Worm (Caenorhabditis elegans) whole organism, L2 larva: ENCODE data around the gene par-3.

Experiments
- ama-1 ChIP-seq: fragments of 150-350 bp; optimal IDR thresholded peaks from 2 replicates; lab custom pipeline; 2018; ENCODE audit warnings: inconsistent platforms
- nhr-237 ChIP-seq: fragments of 150-350 bp; optimal IDR thresholded peaks from 2 replicates; lab custom pipeline; 2014; ENCODE audit warnings: missing biosample characterization, missing genetic modification characterization
- unc-62 ChIP-seq: fragments of 150-350 bp; optimal IDR thresholded peaks from 2 replicates; lab custom pipeline; 2014; ENCODE audit warnings: missing biosample characterization, missing genetic modification reagents, missing genetic modification characterization

DNA sequence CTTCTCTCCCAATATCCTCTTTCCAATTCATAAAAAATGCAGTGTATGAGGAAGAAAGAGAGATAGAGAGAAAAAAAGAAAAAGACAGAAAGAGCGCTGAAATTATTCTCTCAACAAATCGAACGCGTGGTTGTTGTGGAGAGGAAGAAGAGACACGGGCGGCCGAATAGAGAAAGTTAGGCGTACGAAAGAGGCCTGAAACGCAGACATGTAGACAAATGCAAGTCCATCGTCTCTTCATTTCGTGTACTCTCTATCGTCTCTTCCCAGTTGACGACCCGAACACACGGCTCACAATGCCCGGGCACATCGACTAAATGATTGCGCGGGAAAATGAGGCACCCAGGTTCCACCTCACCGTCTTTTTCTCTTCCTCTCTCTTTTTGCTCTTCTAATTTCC is 42.8 kb upstream of the par-3 start:
- TF ChIP-seq unc-62: no peak
- no peak for TF ChIP-seq nhr-237 (tag; lab: Kevin White, UChicago)
- no peak for TF ChIP-seq ama-1
